Worm (Caenorhabditis elegans) whole organism, young adult: ENCODE results near the gene swt-1.

Source experiments
- B0336.3 ChIP-seq: fragments of 200-800 bp; sonication (Bioruptor generic); IDR thresholded peaks from 2 replicates; pipeline ENCODE4 v1.3.6; 2022; ENCODE audit warnings: missing genetic modification characterization, missing compliant biosample characterization
- F22D6.2 ChIP-seq: sonication (generic microtip); optimal IDR thresholded peaks from 2 replicates; lab custom pipeline; 2016; ENCODE audit warnings: mild to moderate bottlenecking, missing genetic modification characterization, missing compliant biosample characterization
- T26A5.8 ChIP-seq: sonication (generic microtip); optimal IDR thresholded peaks from 2 replicates; lab custom pipeline; 2016; ENCODE audit warnings: missing genetic modification characterization, missing compliant biosample characterization
- Y53F4B.3 ChIP-seq: fragments of 200-800 bp; sonication (Bioruptor generic); IDR thresholded peaks from 2 replicates; pipeline ENCODE4 v1.3.6; 2022; ENCODE audit warnings: missing genetic modification reagents, missing genetic modification characterization, missing compliant biosample characterization
- akir-1 ChIP-seq: fragments of 200-800 bp; sonication (Bioruptor generic); optimal IDR thresholded peaks from 2 replicates; lab custom pipeline; 2018; ENCODE audit warnings: mild to moderate bottlenecking, missing genetic modification characterization, moderate library complexity, missing compliant biosample characterization
- ama-1 ChIP-seq, 3 experiments: fragments of 150-350 bp in 1 of 3; sonication (generic microtip) in 2 of 3; optimal IDR thresholded peaks; 2 replicates each; lab custom pipeline; 2014 to 2018; ENCODE audit warnings: missing biosample characterization in 2 of 3, missing genetic modification characterization in 2 of 3, missing genetic modification reagents in 2 of 3
- aptf-2 ChIP-seq: fragments of 200-800 bp; sonication (Bioruptor generic); conservative IDR thresholded peaks from 2 replicates; pipeline ENCODE4 v1.3.6; 2022; ENCODE audit warnings: missing genetic modification reagents, missing genetic modification characterization, missing compliant biosample characterization
- aptf-3 ChIP-seq: fragments of 200-800 bp; sonication (Bioruptor generic); IDR thresholded peaks from 2 replicates; pipeline ENCODE4 v1.3.6; 2022; ENCODE audit warnings: missing genetic modification characterization, missing compliant biosample characterization
- atf-7 ChIP-seq: sonication (generic microtip); optimal IDR thresholded peaks from 2 replicates; lab custom pipeline; 2017; ENCODE audit warnings: mild to moderate bottlenecking, missing genetic modification characterization, missing compliant biosample characterization
- bed-1 ChIP-seq: fragments of 200-800 bp; sonication (Bioruptor generic); IDR thresholded peaks from 2 replicates; pipeline ENCODE4 v1.3.6; 2022; ENCODE audit warnings: missing genetic modification reagents, missing genetic modification characterization, missing compliant biosample characterization
- bed-2 ChIP-seq: fragments of 200-800 bp; sonication (Bioruptor generic); IDR thresholded peaks from 2 replicates; pipeline ENCODE4 v1.3.6; 2022; ENCODE audit warnings: missing genetic modification reagents, missing genetic modification characterization, missing compliant biosample characterization
- ceh-79 ChIP-seq: sonication (generic microtip); optimal IDR thresholded peaks from 2 replicates; lab custom pipeline; 2017; ENCODE audit warnings: mild to moderate bottlenecking, missing genetic modification characterization, missing compliant biosample characterization
- ekl-4 ChIP-seq: fragments of 200-800 bp; sonication (Bioruptor generic); IDR thresholded peaks from 2 replicates; pipeline ENCODE4 v1.3.6; 2022; ENCODE audit warnings: missing genetic modification reagents, missing genetic modification characterization, missing compliant biosample characterization
- fkh-3 ChIP-seq: sonication (generic microtip); optimal IDR thresholded peaks from 2 replicates; lab custom pipeline; 2016; ENCODE audit warnings: mild to moderate bottlenecking, missing genetic modification characterization, missing compliant biosample characterization
- hmg-1.2 ChIP-seq: fragments of 200-800 bp; sonication (Bioruptor generic); IDR thresholded peaks from 2 replicates; pipeline ENCODE4 v1.3.6; 2022; ENCODE audit warnings: missing genetic modification reagents, missing genetic modification characterization, missing compliant biosample characterization
- hmg-20 ChIP-seq: fragments of 200-800 bp; sonication (Bioruptor generic); IDR thresholded peaks from 2 replicates; pipeline ENCODE4 v1.3.6; 2022; ENCODE audit warnings: missing genetic modification reagents, missing genetic modification characterization, missing compliant biosample characterization
- lag-1 ChIP-seq: fragments of 200-800 bp; sonication (Bioruptor generic); IDR thresholded peaks from 2 replicates; pipeline ENCODE4 v1.3.6; 2022; ENCODE audit warnings: missing genetic modification reagents, missing genetic modification characterization, missing compliant biosample characterization
- let-526 ChIP-seq: fragments of 200-800 bp; sonication (Bioruptor generic); IDR thresholded peaks from 2 replicates; pipeline ENCODE4 v1.3.6; 2022; ENCODE audit warnings: missing genetic modification reagents, missing genetic modification characterization, missing compliant biosample characterization
- let-607 ChIP-seq, 2 experiments: fragments of 200-800 bp in 1 of 2; sonication (Bioruptor generic) in 1 of 2; sonication (generic microtip) in 1 of 2; optimal IDR thresholded peaks; 2 replicates each; lab custom pipeline; 2016 to 2018; ENCODE audit warnings: mild to moderate bottlenecking in 2 of 2, missing compliant biosample characterization in 2 of 2, missing genetic modification characterization in 2 of 2, moderate library complexity in 2 of 2, missing genotype in 1 of 2
- nfya-2 ChIP-seq: fragments of 200-800 bp; sonication (Bioruptor generic); IDR thresholded peaks from 2 replicates; pipeline ENCODE4 v1.3.6; 2022; ENCODE audit warnings: missing genetic modification reagents, missing genetic modification characterization, missing compliant biosample characterization
- nfyb-1 ChIP-seq: fragments of 200-800 bp; sonication (Bioruptor generic); IDR thresholded peaks from 2 replicates; pipeline ENCODE4 v1.3.6; 2022; ENCODE audit warnings: missing genetic modification reagents, missing genetic modification characterization, missing compliant biosample characterization
- nhr-80 ChIP-seq: sonication (generic microtip); optimal IDR thresholded peaks from 2 replicates; lab custom pipeline; 2016; ENCODE audit warnings: missing genetic modification characterization, missing compliant biosample characterization
- rcor-1 ChIP-seq: fragments of 200-800 bp; sonication (Bioruptor generic); IDR thresholded peaks from 2 replicates; pipeline ENCODE4 v1.3.6; 2022; ENCODE audit warnings: missing genetic modification reagents, missing genetic modification characterization, missing compliant biosample characterization
- rpc-1 ChIP-seq, 2 experiments: fragments of 150-350 bp in 1 of 2; sonication (generic microtip) in 1 of 2; optimal IDR thresholded peaks; 2 replicates each; lab custom pipeline; 2014 to 2018; ENCODE audit warnings: missing biosample characterization in 1 of 2, missing genetic modification characterization in 1 of 2, missing genetic modification reagents in 1 of 2, missing genotype in 1 of 2
- snpc-1.1 ChIP-seq: sonication (generic microtip); optimal IDR thresholded peaks from 2 replicates; lab custom pipeline; 2017; ENCODE audit warnings: missing genetic modification characterization, mild to moderate bottlenecking, missing compliant biosample characterization, antibody characterized with exemption, moderate library complexity, missing genotype, missing genetic modification reagents; ENCODE audit not compliant: insufficient read depth
- snpc-4 ChIP-seq, 5 experiments: fragments of 150-350 bp in 1 of 5; sonication (generic microtip) in 4 of 5; optimal IDR thresholded peaks; 2 replicates each; lab custom pipeline; 2014 to 2018; ENCODE audit warnings: missing genetic modification characterization in 5 of 5, missing biosample characterization in 3 of 5, antibody characterized with exemption in 2 of 5, mild to moderate bottlenecking in 2 of 5, missing compliant biosample characterization in 2 of 5, missing genotype in 2 of 5, moderate library complexity in 2 of 5, missing genetic modification reagents in 1 of 5
- sptf-2 ChIP-seq: fragments of 200-800 bp; sonication (Bioruptor generic); optimal IDR thresholded peaks from 2 replicates; lab custom pipeline; 2018; ENCODE audit warnings: mild to moderate bottlenecking, missing genetic modification characterization, missing compliant biosample characterization
- tbx-9 ChIP-seq: sonication (generic microtip); optimal IDR thresholded peaks from 2 replicates; lab custom pipeline; 2016; ENCODE audit warnings: borderline replicate concordance, missing genetic modification characterization, inconsistent platforms, missing compliant biosample characterization
- tlf-1 ChIP-seq: fragments of 200-800 bp; sonication (Bioruptor generic); optimal IDR thresholded peaks from 2 replicates; lab custom pipeline; 2018; ENCODE audit warnings: mild to moderate bottlenecking, missing genetic modification characterization, missing compliant biosample characterization
- unc-130 ChIP-seq: sonication (generic microtip); optimal IDR thresholded peaks from 2 replicates; lab custom pipeline; 2016; ENCODE audit warnings: missing genetic modification reagents, missing genetic modification characterization, missing compliant biosample characterization
- zfh-2 ChIP-seq: fragments of 200-800 bp; sonication (Bioruptor generic); conservative IDR thresholded peaks from 2 replicates; pipeline ENCODE4 v1.3.6; 2022; ENCODE audit warnings: missing genetic modification reagents, missing genetic modification characterization, missing compliant biosample characterization
- ztf-18 ChIP-seq: sonication (generic microtip); optimal IDR thresholded peaks from 2 replicates; lab custom pipeline; 2016; ENCODE audit warnings: missing genotype, mild to moderate bottlenecking, missing genetic modification characterization, missing compliant biosample characterization
- ztf-6 ChIP-seq: fragments of 200-800 bp; sonication (Bioruptor generic); IDR thresholded peaks from 2 replicates; pipeline ENCODE4 v1.3.6; 2022; ENCODE audit warnings: missing genetic modification reagents, missing genetic modification characterization, missing compliant biosample characterization

Gene swt-1

DNA sequence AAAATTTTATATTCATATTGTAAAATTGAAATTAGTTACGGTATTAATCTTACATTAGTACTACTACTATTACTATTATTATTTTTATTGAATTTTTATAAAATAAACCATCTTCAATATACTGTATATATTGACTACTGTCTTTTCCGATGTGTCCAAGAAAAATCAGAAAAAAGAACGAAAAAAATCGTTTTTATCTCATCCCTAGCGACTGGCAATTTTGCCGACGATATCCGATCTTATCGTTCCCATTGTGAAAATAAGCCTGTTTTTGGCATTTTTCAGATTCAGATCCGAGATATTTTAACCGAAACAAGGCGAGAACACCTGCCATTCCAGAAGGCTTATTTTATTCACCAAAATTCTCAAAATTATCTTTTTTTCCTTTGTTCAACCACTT is 23.2 kb downstream of the swt-1 start, which contains the start of gene F18F11.4:
Gene F18F11.4, plus strand, starts transcription at position 301 of the 400 bp plus-strand sequence.
- TF ChIP-seq ekl-4 (GFP tag; lab: Robert Waterston, UW) (no peak), tlf-1 (no peak), nfya-2 (GFP tag; lab: Robert Waterston, UW) (no peak), rpc-1 (optimal IDR thresholded peaks at IDR 0.05; lab: Kevin White, UChicago) (no peak), rpc-1 (tag; optimal IDR thresholded peaks at IDR 0.05; lab: Kevin White, UChicago) (no peak), bed-1 (GFP tag; lab: Robert Waterston, UW) (no peak), snpc-4 (GFP tag; optimal IDR thresholded peaks at IDR 0.05; lab: Kevin White, UChicago) (no peak), snpc-4 (tag; optimal IDR thresholded peaks at IDR 0.05; lab: Kevin White, UChicago) (no peak), aptf-2 (no peak), tbx-9 (tag; lab: Kevin White, UChicago) (no peak), lag-1 (GFP tag; lab: Robert Waterston, UW) (no peak), fkh-3 (tag; lab: Kevin White, UChicago) (no peak), F22D6.2 (tag; lab: Kevin White, UChicago) (no peak), ztf-6 (GFP tag; lab: Robert Waterston, UW) (no peak), ceh-79 (tag; lab: Kevin White, UChicago) (no peak), aptf-3 (GFP tag; lab: Robert Waterston, UW) (no peak), zfh-2 (GFP tag; lab: Robert Waterston, UW) (no peak), bed-2 (no peak)

DNA sequence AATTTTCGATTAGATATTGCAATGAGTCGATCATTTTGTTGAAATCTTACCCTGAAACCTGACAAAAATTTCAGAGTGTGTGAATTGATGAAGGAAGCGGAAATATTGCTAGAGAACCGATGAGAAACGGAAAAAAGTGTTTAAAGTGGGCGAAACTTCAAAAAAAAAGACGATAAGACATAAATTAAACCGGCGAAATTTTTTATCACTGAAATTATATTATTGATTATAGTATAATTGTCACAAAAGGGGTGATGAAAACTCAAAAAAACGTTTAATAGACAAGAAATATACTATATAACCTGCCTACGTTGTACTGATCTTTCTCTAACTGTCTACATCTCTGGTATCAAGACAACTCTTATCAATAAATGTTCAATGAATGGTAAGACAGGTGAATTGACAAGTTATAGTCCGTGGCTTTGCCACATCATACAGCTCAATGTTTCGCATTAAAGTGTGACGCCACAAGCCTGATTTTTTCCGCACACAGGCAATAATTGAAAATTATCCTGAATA is 29.9 kb downstream of the swt-1 start, which contains the start of gene pxmp-4:
Gene pxmp-4, minus strand, starts transcription at position 51 of the 519 bp plus-strand sequence.
- TF ChIP-seq nhr-80 (peak; percentile 72), let-607 (tag; optimal IDR thresholded peaks at IDR 0.05; lab: Kevin White, UChicago) (peak; percentile 66 to 75), let-526 (no peak)
- TF ChIP-seq, all 124 proteins: peak for 2

ce11 chrIV:338192-338831 is 31.0 kb downstream of the swt-1 start:
- TF ChIP-seq Y53F4B.3 (GFP tag; lab: Robert Waterston, UW) (no peak), snpc-4 (GFP tag; optimal IDR thresholded peaks at IDR 0.05; lab: Kevin White, UChicago) (no peak), snpc-4 (tag; optimal IDR thresholded peaks at IDR 0.05; lab: Kevin White, UChicago) (peak in 2 of 4 experiments; percentile 91 to 94), snpc-1.1 (tag; lab: Kevin White, UChicago) (peak; percentile 70), ztf-18 (tag; lab: Kevin White, UChicago) (no peak), hmg-1.2 (GFP tag; lab: Robert Waterston, UW) (0 out of 2 replicates have a peak, but pooled peaks have one; percentile 21), rcor-1 (no peak), akir-1 (GFP tag; lab: Kevin White, UChicago) (no peak), bed-2 (no peak)
- TF ChIP-seq, all 124 proteins: peak for 3

- TF ChIP-seq ama-1 (optimal IDR thresholded peaks at IDR 0.05; lab: Kevin White, UChicago) (no peak), ama-1 (GFP tag; optimal IDR thresholded peaks at IDR 0.05; lab: Kevin White, UChicago) (no peak), Y53F4B.3 (GFP tag; lab: Robert Waterston, UW) (no peak), sptf-2 (GFP tag; lab: Kevin White, UChicago) (no peak), unc-130 (GFP tag; lab: Kevin White, UChicago) (no peak), nfyb-1 (no peak), T26A5.8 (tag; lab: Kevin White, UChicago) (no peak), hmg-20 (no peak), atf-7 (tag; lab: Kevin White, UChicago) (no peak), B0336.3 (GFP tag; lab: Robert Waterston, UW) (no peak)
- TF ChIP-seq, all 124 proteins: peak for 0
These were observed 32.2 kb downstream of the swt-1 start, which contains the start of gene cdh-8 for ce11 chrIV:339508-339907. TSS of gene cdh-8 (plus strand) at chrIV:339808.
